Worm (Caenorhabditis elegans) whole organism, L3 larva: ENCODE measurements around the gene T05A8.7.

ENCODE experiments used
- R02D3.7 ChIP-seq: fragments of 150-350 bp; optimal IDR thresholded peaks from 2 replicates; lab custom pipeline; 2014; ENCODE audit warnings: missing biosample characterization, missing genetic modification characterization
- ZK546.5 ChIP-seq: sonication (generic microtip); optimal IDR thresholded peaks from 2 replicates; lab custom pipeline; 2017; ENCODE audit warnings: missing biosample characterization, missing genetic modification characterization
- ama-1 ChIP-seq: fragments of 150-350 bp; optimal IDR thresholded peaks from 2 replicates; lab custom pipeline; 2018
- ceh-16 ChIP-seq: sonication (generic microtip); optimal IDR thresholded peaks from 2 replicates; lab custom pipeline; 2017; ENCODE audit warnings: missing biosample characterization, missing genetic modification characterization
- ceh-28 ChIP-seq: fragments of 150-350 bp; optimal IDR thresholded peaks from 2 replicates; lab custom pipeline; 2014; ENCODE audit warnings: missing biosample characterization, missing genetic modification reagents, missing genetic modification characterization
- ceh-9 ChIP-seq: sonication (generic microtip); optimal IDR thresholded peaks from 2 replicates; lab custom pipeline; 2018; ENCODE audit warnings: missing biosample characterization, missing genetic modification characterization
- elt-1 ChIP-seq: fragments of 150-350 bp; optimal IDR thresholded peaks from 2 replicates; lab custom pipeline; 2014; ENCODE audit warnings: missing biosample characterization, missing genetic modification characterization
- elt-2 ChIP-seq: sonication (generic microtip); optimal IDR thresholded peaks from 2 replicates; lab custom pipeline; 2016; ENCODE audit warnings: missing genetic modification reagents, mild to moderate bottlenecking, missing genetic modification characterization, missing compliant biosample characterization
- elt-3 ChIP-seq, 3 experiments: fragments of 150-350 bp in 1 of 3; sonication (generic microtip) in 2 of 3; optimal IDR thresholded peaks; 2 replicates in 2 of 3; 4 replicates in 1 of 3; lab custom pipeline; 2014 to 2017; ENCODE audit warnings: missing biosample characterization in 3 of 3, missing genetic modification characterization in 3 of 3
- eor-1 ChIP-seq, 2 experiments: fragments of 150-350 bp; optimal IDR thresholded peaks; 2 replicates each; lab custom pipeline; 2014 to 2018; ENCODE audit warnings: missing biosample characterization in 2 of 2, missing genetic modification characterization in 2 of 2
- fkh-10 ChIP-seq: sonication (generic microtip); optimal IDR thresholded peaks from 2 replicates; lab custom pipeline; 2017; ENCODE audit warnings: missing biosample characterization, missing genetic modification reagents, missing genetic modification characterization
- fkh-2 ChIP-seq: fragments of 150-350 bp; optimal IDR thresholded peaks from 2 replicates; lab custom pipeline; 2014; ENCODE audit warnings: missing biosample characterization, missing genetic modification reagents, missing genetic modification characterization
- fos-1 ChIP-seq: fragments of 150-350 bp; optimal IDR thresholded peaks from 2 replicates; lab custom pipeline; 2014; ENCODE audit warnings: missing biosample characterization, missing genetic modification characterization
- hmg-11 ChIP-seq: sonication (generic microtip); optimal IDR thresholded peaks from 2 replicates; lab custom pipeline; 2016; ENCODE audit warnings: missing genetic modification characterization, missing compliant biosample characterization
- jun-1 ChIP-seq: fragments of 150-350 bp; optimal IDR thresholded peaks from 2 replicates; lab custom pipeline; 2014; ENCODE audit warnings: missing biosample characterization, missing genetic modification reagents, missing genetic modification characterization
- lin-39 ChIP-seq: fragments of 150-350 bp; optimal IDR thresholded peaks from 2 replicates; lab custom pipeline; 2018; ENCODE audit warnings: missing biosample characterization, missing genetic modification reagents, missing genetic modification characterization
- lsy-12 ChIP-seq: sonication (generic microtip); optimal IDR thresholded peaks from 2 replicates; lab custom pipeline; 2016; ENCODE audit warnings: mild to moderate bottlenecking, missing genetic modification characterization, missing compliant biosample characterization
- mdl-1 ChIP-seq: fragments of 150-350 bp; optimal IDR thresholded peaks from 2 replicates; lab custom pipeline; 2014; ENCODE audit warnings: missing biosample characterization, missing genetic modification characterization
- mml-1 ChIP-seq: fragments of 150-350 bp; sonication (generic microtip); optimal IDR thresholded peaks from 3 replicates; lab custom pipeline; 2014; ENCODE audit warnings: missing biosample characterization, missing genetic modification characterization
- nfya-1 ChIP-seq: sonication (generic microtip); optimal IDR thresholded peaks from 2 replicates; lab custom pipeline; 2017; ENCODE audit warnings: missing genetic modification characterization, mild to moderate bottlenecking, missing compliant biosample characterization, antibody characterized with exemption, moderate library complexity; ENCODE audit not compliant: insufficient read depth
- nhr-11 ChIP-seq: fragments of 150-350 bp; optimal IDR thresholded peaks from 2 replicates; lab custom pipeline; 2014; ENCODE audit warnings: missing biosample characterization, missing genetic modification characterization
- nhr-12 ChIP-seq: fragments of 150-350 bp; optimal IDR thresholded peaks from 2 replicates; lab custom pipeline; 2014; ENCODE audit warnings: missing biosample characterization, missing genetic modification characterization
- nhr-23 ChIP-seq: fragments of 150-350 bp; optimal IDR thresholded peaks from 2 replicates; lab custom pipeline; 2014; ENCODE audit warnings: missing biosample characterization, missing genetic modification reagents, missing genetic modification characterization
- nhr-25 ChIP-seq: sonication (generic microtip); optimal IDR thresholded peaks from 2 replicates; lab custom pipeline; 2017; ENCODE audit warnings: missing biosample characterization, missing genetic modification characterization
- nhr-28 ChIP-seq: fragments of 150-350 bp; optimal IDR thresholded peaks from 2 replicates; lab custom pipeline; 2014; ENCODE audit warnings: missing biosample characterization, missing genetic modification characterization
- nhr-43 ChIP-seq: sonication (generic microtip); optimal IDR thresholded peaks from 2 replicates; lab custom pipeline; 2016; ENCODE audit warnings: mild to moderate bottlenecking, missing genetic modification characterization, missing compliant biosample characterization; ENCODE audit not compliant: poor library complexity, severe bottlenecking
- nhr-67 ChIP-seq: fragments of 150-350 bp; optimal IDR thresholded peaks from 2 replicates; lab custom pipeline; 2014; ENCODE audit warnings: missing biosample characterization, missing genetic modification characterization
- nhr-76 ChIP-seq: fragments of 150-350 bp; sonication (generic microtip); optimal IDR thresholded peaks from 5 replicates; lab custom pipeline; 2014; ENCODE audit warnings: missing biosample characterization, missing genetic modification characterization
- pha-4 ChIP-seq: fragments of 150-350 bp; optimal IDR thresholded peaks from 2 replicates; lab custom pipeline; 2014; ENCODE audit warnings: missing biosample characterization, missing genetic modification reagents, missing genetic modification characterization
- sea-2 ChIP-seq: fragments of 150-350 bp; sonication (generic microtip); optimal IDR thresholded peaks from 4 replicates; lab custom pipeline; 2014; ENCODE audit warnings: missing biosample characterization, missing genetic modification reagents, missing genetic modification characterization
- skn-1 ChIP-seq: fragments of 150-350 bp; optimal IDR thresholded peaks from 2 replicates; lab custom pipeline; 2014; ENCODE audit warnings: missing biosample characterization, missing genetic modification characterization
- snpc-4 ChIP-seq: fragments of 150-350 bp; optimal IDR thresholded peaks from 2 replicates; lab custom pipeline; 2014; ENCODE audit warnings: missing biosample characterization, missing genetic modification characterization
- unc-39 ChIP-seq: sonication (generic microtip); optimal IDR thresholded peaks from 4 replicates; lab custom pipeline; 2017; ENCODE audit warnings: missing biosample characterization, missing genetic modification characterization
- zag-1 ChIP-seq: fragments of 150-350 bp; optimal IDR thresholded peaks from 2 replicates; lab custom pipeline; 2014; ENCODE audit warnings: missing biosample characterization, missing genetic modification characterization
- ztf-4 ChIP-seq: fragments of 150-350 bp; optimal IDR thresholded peaks from 2 replicates; lab custom pipeline; 2014; ENCODE audit warnings: missing biosample characterization, missing genetic modification characterization

Gene T05A8.7

DNA sequence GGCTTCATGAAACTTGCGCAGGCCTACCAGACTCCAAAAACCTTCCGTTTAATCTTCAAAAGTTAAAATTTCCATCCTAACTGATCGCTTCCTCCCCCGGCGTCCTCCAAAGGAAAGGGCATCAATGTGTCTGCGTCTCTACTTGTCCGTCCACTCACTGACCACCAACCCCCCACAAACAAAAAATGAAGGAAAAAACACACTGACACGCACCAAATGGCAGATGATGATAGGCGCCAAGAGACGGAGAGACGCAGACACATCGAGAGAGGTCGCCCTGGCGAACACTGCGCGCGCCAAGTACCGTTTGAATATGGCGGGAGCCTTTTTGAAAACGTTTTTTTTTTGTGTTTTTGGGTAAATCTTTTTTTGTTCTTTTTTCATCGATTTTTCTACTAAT, 7.4 kb downstream of the T05A8.7 start:
- TF ChIP-seq hmg-11 (tag; lab: Kevin White, UChicago) (peak; percentile 40), jun-1 (tag; lab: Kevin White, UChicago) (peak; percentile 17), lin-39 (peak; percentile 61), nhr-43 (tag; lab: Kevin White, UChicago) (no peak), nfya-1 (tag; lab: Kevin White, UChicago) (peak; percentile 79), nhr-67 (tag; lab: Kevin White, UChicago) (no peak), nhr-25 (tag; lab: Kevin White, UChicago) (peak; percentile 32), nhr-23 (tag; lab: Kevin White, UChicago) (peak; percentile 20), snpc-4 (tag; lab: Kevin White, UChicago) (peak; percentile 23), nhr-11 (tag; lab: Kevin White, UChicago) (no peak)

DNA sequence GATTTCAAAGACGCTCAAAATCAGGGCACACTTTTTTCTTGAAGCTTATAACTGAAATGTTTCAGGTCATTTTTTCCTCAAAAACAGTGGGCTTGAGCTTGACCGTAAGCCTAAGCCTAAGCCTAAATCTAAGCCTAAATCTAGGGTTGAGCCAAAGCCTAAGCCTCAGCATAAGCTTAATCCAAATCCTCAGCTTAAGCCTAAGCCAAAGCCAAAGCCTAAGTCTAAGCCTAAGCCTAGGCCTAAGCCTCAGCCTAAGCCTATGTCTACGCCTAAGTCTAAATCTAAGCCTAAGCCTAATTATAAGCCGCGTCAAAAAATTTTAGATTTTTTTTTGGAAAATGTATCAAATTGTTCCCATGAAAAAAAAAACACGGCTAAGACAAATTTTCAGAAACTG, 7.9 kb downstream of the T05A8.7 start:
- TF ChIP-seq ceh-28, result no peak

DNA sequence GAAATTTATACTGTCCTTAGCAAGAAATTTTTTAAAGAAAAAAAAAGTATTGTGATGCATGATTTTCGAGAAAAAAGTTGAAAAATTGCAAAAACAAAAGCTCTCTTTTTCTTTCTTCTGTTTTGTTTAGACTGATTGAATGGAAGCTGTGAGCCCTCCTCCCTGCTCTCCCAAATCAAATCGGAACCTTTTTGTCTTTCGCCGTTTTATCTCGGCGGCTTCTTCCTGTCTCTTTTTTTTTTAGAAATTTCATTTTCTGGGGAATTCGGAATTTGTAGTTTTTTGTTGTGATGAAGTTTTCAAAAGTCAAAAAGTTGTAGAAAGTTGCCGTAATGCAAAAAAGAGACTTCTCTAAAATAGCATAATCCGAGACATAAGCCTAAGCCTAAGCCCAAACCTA, 11.5 kb downstream of the T05A8.7 start:
- TF ChIP-seq fos-1 (tag; lab: Kevin White, UChicago) (no peak), fkh-10 (peak; percentile 61)

DNA sequence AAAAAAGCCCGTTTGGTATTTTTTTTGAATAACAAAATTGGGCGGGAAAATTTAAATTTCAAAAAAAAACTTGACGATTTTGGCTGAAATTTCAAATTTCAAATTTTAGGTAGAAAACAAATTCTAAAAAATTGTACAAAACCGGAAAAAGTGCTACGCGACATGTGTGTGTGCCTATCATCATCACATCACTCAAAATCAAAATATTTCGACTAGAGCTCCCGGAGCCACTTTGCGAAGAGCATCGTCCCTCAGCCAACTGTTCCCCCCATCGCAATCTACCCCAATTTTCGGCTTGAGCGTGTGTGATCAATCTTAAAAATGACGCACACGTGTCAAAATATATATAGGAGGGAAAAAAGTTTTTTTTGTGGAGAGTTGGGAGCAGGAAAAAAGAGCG, 15.4 kb downstream of the T05A8.7 start:
- no peak for TF ChIP-seq ZK546.5
- TF ChIP-seq lsy-12 (tag; lab: Kevin White, UChicago), result no peak
- no peak for TF ChIP-seq elt-3 (tag; optimal IDR thresholded peaks at IDR 0.05; lab: Kevin White, UChicago)
- no peak for TF ChIP-seq ceh-9 (tag; lab: Kevin White, UChicago)
- TF ChIP-seq sea-2 (GFP tag; lab: Kevin White, UChicago), result no peak
- no peak for TF ChIP-seq fkh-2 (tag; lab: Kevin White, UChicago)
- no peak for TF ChIP-seq nhr-12 (tag; lab: Kevin White, UChicago)
- TF ChIP-seq elt-1, result no peak
- no peak for TF ChIP-seq R02D3.7 (tag; lab: Kevin White, UChicago)
- TF ChIP-seq unc-39 (tag; lab: Kevin White, UChicago), result no peak
- TF ChIP-seq skn-1 (tag; lab: Kevin White, UChicago), result no peak
- TF ChIP-seq nhr-67 (tag; lab: Kevin White, UChicago), result no peak
- no peak for TF ChIP-seq nhr-76
- no peak for TF ChIP-seq hmg-11 (tag; lab: Kevin White, UChicago)
- no peak for TF ChIP-seq ztf-4 (tag; lab: Kevin White, UChicago)
- TF ChIP-seq mdl-1, result no peak

DNA sequence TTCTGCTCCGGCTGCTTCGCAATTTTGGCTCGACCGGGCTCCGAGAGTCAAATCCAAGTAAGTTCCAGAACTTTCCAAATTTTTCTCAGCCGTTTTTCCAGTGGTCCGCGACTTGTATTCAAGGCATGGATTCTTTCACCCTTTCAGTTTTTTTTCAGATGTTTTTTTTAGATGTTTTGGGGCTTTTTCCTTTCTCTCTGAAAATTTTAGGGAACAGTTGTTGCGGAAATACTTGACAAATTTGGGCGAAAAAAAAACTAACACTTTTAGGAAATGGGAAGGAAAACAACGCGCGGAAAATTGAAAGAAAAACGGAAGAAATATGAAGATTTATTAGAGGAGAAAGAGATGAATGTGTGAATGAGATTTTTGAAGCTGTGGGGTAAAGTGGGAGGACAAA, 16.6 kb downstream of the T05A8.7 start, which contains the start of the genes T05A8.11 and nep-2:
TSS of gene T05A8.11 (minus strand) at position 101 of the 400 bp plus-strand sequence.
TSS of gene nep-2 (minus strand) at position 192 of the 400 bp plus-strand sequence.
- TF ChIP-seq elt-1, result no peak
- TF ChIP-seq elt-3 (tag; optimal IDR thresholded peaks at IDR 0.05; lab: Kevin White, UChicago), result no peak
- TF ChIP-seq nhr-11 (tag; lab: Kevin White, UChicago), result no peak
- no peak for TF ChIP-seq nhr-28 (tag; lab: Kevin White, UChicago)
- no peak for TF ChIP-seq eor-1 (tag; optimal IDR thresholded peaks at IDR 0.05; lab: Kevin White, UChicago)
- TF ChIP-seq mml-1 (tag; lab: Kevin White, UChicago), result no peak
- no peak for TF ChIP-seq ama-1 (lab: Kevin White, UChicago)
- no peak for TF ChIP-seq sea-2 (GFP tag; lab: Kevin White, UChicago)
- no peak for TF ChIP-seq elt-2 (tag; lab: Kevin White, UChicago)
- TF ChIP-seq ceh-28, result no peak

DNA sequence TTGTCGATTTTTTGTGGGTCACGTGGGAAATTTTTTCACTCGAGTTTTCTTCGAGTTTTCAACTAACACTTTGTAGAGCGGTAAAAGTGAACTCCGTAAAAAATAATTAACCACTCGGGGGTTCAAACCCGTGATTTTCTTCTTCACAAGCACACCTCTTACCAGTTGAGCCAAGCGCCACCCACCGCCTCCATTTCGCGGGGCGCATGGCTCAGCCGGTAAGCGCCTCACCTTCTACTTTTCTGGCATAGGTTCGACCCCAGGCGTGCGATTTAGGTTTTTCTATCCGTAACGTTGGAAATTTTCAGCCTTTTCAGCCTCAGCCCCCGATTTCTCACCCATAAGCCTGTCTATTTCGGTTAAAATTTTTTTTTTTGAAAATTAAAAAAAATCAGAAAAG, 20.2 kb downstream of the T05A8.7 start:
- TF ChIP-seq pha-4 (no peak), zag-1 (tag; lab: Kevin White, UChicago) (no peak), ceh-9 (tag; lab: Kevin White, UChicago) (no peak), R02D3.7 (tag; lab: Kevin White, UChicago) (no peak), fkh-2 (tag; lab: Kevin White, UChicago) (no peak), ceh-28 (no peak), ceh-16 (tag; lab: Kevin White, UChicago) (no peak), nhr-25 (tag; lab: Kevin White, UChicago) (no peak), mml-1 (tag; lab: Kevin White, UChicago) (no peak), fkh-10 (no peak)
- TF ChIP-seq, all 47 proteins: peak for 0
